Fruit fly (Drosophila melanogaster): Measurements from ENCODE around the gene CG11122.

DNA sequence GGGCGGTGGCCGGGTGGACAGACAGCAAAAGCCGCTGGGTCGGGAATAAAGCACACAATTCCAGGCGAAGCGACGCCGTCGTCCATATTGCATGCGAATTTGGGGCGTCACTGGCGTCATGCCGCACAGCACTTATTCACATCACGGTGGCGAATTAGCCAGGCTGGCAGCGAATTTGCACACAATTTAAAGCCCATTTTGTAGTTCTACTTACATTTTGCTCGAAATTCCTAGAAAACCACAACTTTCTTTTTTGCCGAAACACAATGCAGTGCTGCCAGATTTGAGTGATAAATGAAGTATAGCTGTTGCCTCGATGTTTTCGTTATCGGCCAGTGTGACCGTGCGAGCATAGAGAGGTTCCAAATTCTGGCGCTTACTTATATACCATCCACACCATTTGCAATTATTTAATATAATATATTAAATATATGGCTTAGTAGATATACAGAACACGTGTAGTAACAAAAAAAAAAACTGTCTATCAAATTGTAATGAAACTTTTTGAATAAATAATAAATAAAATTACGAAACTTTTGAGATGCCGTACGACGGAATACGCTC lies 23.8 kb upstream of the CG11122 start, which contains the start of gene Ran:
- TF ChIP-seq dsf (GFP tag; optimal IDR thresholded peaks at IDR 0.05; ENCODE audit: borderline replicate concordance) = no peak
- TF ChIP-seq N (GFP tag; optimal IDR thresholded peaks at IDR 0.05) = peak; percentile 69
- TF ChIP-seq Rel (GFP tag; optimal IDR thresholded peaks at IDR 0.05) = no peak
- no peak for TF ChIP-seq Rel (tag; optimal IDR thresholded peaks at IDR 0.05)
- TF ChIP-seq psq (GFP tag; optimal IDR thresholded peaks at IDR 0.05) = no peak
